Worm (Caenorhabditis elegans): Measurements from ENCODE around the gene sre-42.

ce11 chrII:12410107-12410506 is 23.4 kb upstream of the sre-42 start, which contains the start of gene F57G9.3:
- TF ChIP-seq alr-1 (tag; optimal IDR thresholded peaks at IDR 0.05): no peak
- no peak for TF ChIP-seq nhr-21 (tag; optimal IDR thresholded peaks at IDR 0.05)
- TF ChIP-seq snpc-4 (tag; optimal IDR thresholded peaks at IDR 0.05): no peak
- no peak for TF ChIP-seq elt-1 (tag; optimal IDR thresholded peaks at IDR 0.05)
- no peak for TF ChIP-seq nhr-237 (tag; optimal IDR thresholded peaks at IDR 0.05)
- TF ChIP-seq nhr-11 (tag; optimal IDR thresholded peaks at IDR 0.05): no peak
- no peak for TF ChIP-seq nhr-12 (tag; optimal IDR thresholded peaks at IDR 0.05)
- TF ChIP-seq zag-1 (tag; optimal IDR thresholded peaks at IDR 0.05): no peak
- no peak for TF ChIP-seq lin-39 (tag; optimal IDR thresholded peaks at IDR 0.05)
- TF ChIP-seq lin-13 (GFP tag; optimal IDR thresholded peaks at IDR 0.05): no peak
- TF ChIP-seq R02D3.7 (tag; optimal IDR thresholded peaks at IDR 0.05): no peak
- no peak for TF ChIP-seq unc-62 (GFP tag; optimal IDR thresholded peaks at IDR 0.05)
- TF ChIP-seq gmeb-1 (tag; optimal IDR thresholded peaks at IDR 0.05): no peak
